Fruit fly (Drosophila melanogaster) whole organism, embryonic: Measurements from ENCODE around the gene Vm26Ab.

Experiments used
- Adf1 ChIP-seq: fragments of 200-800 bp; sonication (Bioruptor generic); IDR thresholded peaks from 2 replicates; pipeline ENCODE4 v1.3.6; 2022; ENCODE audit warnings: missing biosample characterization, missing genetic modification characterization
- CG10147 ChIP-seq: fragments of 200-800 bp; sonication (Bioruptor generic); optimal IDR thresholded peaks from 2 replicates; lab custom pipeline; 2019; ENCODE audit warnings: missing biosample characterization, mild to moderate bottlenecking, missing genetic modification characterization, moderate library complexity
- CG10267 ChIP-seq: fragments of 200-800 bp; sonication (Bioruptor generic); optimal IDR thresholded peaks from 2 replicates; lab custom pipeline; 2018; ENCODE audit warnings: missing biosample characterization, mild to moderate bottlenecking, missing genetic modification characterization, moderate library complexity
- CG10654 ChIP-seq: fragments of 200-800 bp; sonication (Bioruptor generic); optimal IDR thresholded peaks from 2 replicates; lab custom pipeline; 2016; ENCODE audit warnings: missing biosample characterization, missing genetic modification characterization
- CG12155 ChIP-seq: fragments of 200-800 bp; sonication (Bioruptor generic); optimal IDR thresholded peaks from 3 replicates; lab custom pipeline; 2016; ENCODE audit warnings: missing biosample characterization, missing genetic modification characterization
- CG12219 ChIP-seq: fragments of 200-800 bp; sonication (Bioruptor generic); optimal IDR thresholded peaks from 3 replicates; lab custom pipeline; 2018; ENCODE audit warnings: missing biosample characterization, mild to moderate bottlenecking, missing genetic modification characterization
- CG13123 ChIP-seq: fragments of 200-800 bp; sonication (Bioruptor generic); optimal IDR thresholded peaks from 2 replicates; lab custom pipeline; 2016; ENCODE audit warnings: missing biosample characterization, missing genetic modification characterization
- CG16815 ChIP-seq: fragments of 200-800 bp; sonication (Bioruptor generic); optimal IDR thresholded peaks from 3 replicates; lab custom pipeline; 2017; ENCODE audit warnings: missing biosample characterization, mild to moderate bottlenecking, missing genetic modification characterization
- CG17612 ChIP-seq: fragments of 200-800 bp; sonication (Bioruptor generic); IDR thresholded peaks from 2 replicates; pipeline ENCODE4 v1.3.6; 2022; ENCODE audit warnings: missing biosample characterization, missing genetic modification characterization
- CG18011 ChIP-seq: fragments of 200-800 bp; sonication (Bioruptor generic); optimal IDR thresholded peaks from 2 replicates; lab custom pipeline; 2017; ENCODE audit warnings: missing biosample characterization, missing genetic modification characterization, mild to moderate bottlenecking, moderate library complexity, missing genotype
- CG2129 ChIP-seq: fragments of 200-800 bp; sonication (Bioruptor generic); IDR thresholded peaks from 2 replicates; pipeline ENCODE4 v1.3.6; 2022; ENCODE audit warnings: missing biosample characterization, missing genetic modification characterization; ENCODE audit not compliant: partially characterized antibody
- CG33557 ChIP-seq: fragments of 200-800 bp; sonication (Bioruptor generic); optimal IDR thresholded peaks from 2 replicates; lab custom pipeline; 2019; ENCODE audit warnings: missing biosample characterization, mild to moderate bottlenecking, missing genetic modification characterization, moderate library complexity
- CG3407 ChIP-seq: fragments of 200-800 bp; sonication (Bioruptor generic); optimal IDR thresholded peaks from 2 replicates; lab custom pipeline; 2018; ENCODE audit warnings: missing biosample characterization, mild to moderate bottlenecking, missing genetic modification characterization
- CG3838 ChIP-seq: fragments of 200-800 bp; sonication (Bioruptor generic); optimal IDR thresholded peaks from 3 replicates; lab custom pipeline; 2016; ENCODE audit warnings: missing biosample characterization, missing genetic modification characterization
- CG4404 ChIP-seq: fragments of 200-800 bp; sonication (Bioruptor generic); IDR thresholded peaks from 2 replicates; pipeline ENCODE4 v1.3.6; 2022; ENCODE audit warnings: missing biosample characterization, missing genetic modification characterization
- CG6175 ChIP-seq: fragments of 200-800 bp; sonication (Bioruptor generic); IDR thresholded peaks from 3 replicates; pipeline ENCODE4 v1.3.6; 2022; ENCODE audit warnings: missing biosample characterization, missing genetic modification characterization
- CG6683 ChIP-seq: fragments of 200-800 bp; sonication (Bioruptor generic); optimal IDR thresholded peaks from 2 replicates; lab custom pipeline; 2017; ENCODE audit warnings: missing biosample characterization, mild to moderate bottlenecking, missing genetic modification characterization, missing genetic modification reagents
- CTCF ChIP-seq: fragments of 200-800 bp; sonication (Bioruptor generic); optimal IDR thresholded peaks from 2 replicates; lab custom pipeline; 2017; ENCODE audit warnings: missing biosample characterization, mild to moderate bottlenecking, missing genetic modification characterization, moderate library complexity
- Dbx ChIP-seq: fragments of 200-800 bp; sonication (Bioruptor generic); IDR thresholded peaks from 3 replicates; pipeline ENCODE4 v1.3.6; 2022; ENCODE audit warnings: missing biosample characterization, missing genetic modification characterization
- E2f2 ChIP-seq: fragments of 200-800 bp; sonication (Bioruptor generic); IDR thresholded peaks from 2 replicates; pipeline ENCODE4 v1.3.6; 2022; ENCODE audit warnings: missing biosample characterization, missing genetic modification characterization
- Gug ChIP-seq: fragments of 200-800 bp; sonication (Bioruptor generic); IDR thresholded peaks from 4 replicates; pipeline ENCODE4 v1.3.6; 2022; ENCODE audit warnings: missing biosample characterization, missing genetic modification characterization
- Hmx ChIP-seq: fragments of 200-800 bp; sonication (Bioruptor generic); optimal IDR thresholded peaks from 2 replicates; lab custom pipeline; 2016; ENCODE audit warnings: missing biosample characterization, missing genetic modification characterization
- Hr3 ChIP-seq: fragments of 200-800 bp; sonication (Bioruptor generic); optimal IDR thresholded peaks from 3 replicates; lab custom pipeline; 2016; ENCODE audit warnings: missing biosample characterization, missing genetic modification characterization
- MTF-1 ChIP-seq: fragments of 200-800 bp; sonication (Bioruptor generic); optimal IDR thresholded peaks from 2 replicates; lab custom pipeline; 2018; ENCODE audit warnings: missing biosample characterization, mild to moderate bottlenecking, missing genetic modification characterization, borderline replicate concordance
- Nf-YB ChIP-seq: fragments of 200-800 bp; sonication (Bioruptor generic); optimal IDR thresholded peaks from 3 replicates; lab custom pipeline; 2019; ENCODE audit warnings: missing biosample characterization, mild to moderate bottlenecking, missing genetic modification characterization, moderate library complexity
- Oaz ChIP-seq: fragments of 200-800 bp; sonication (Bioruptor generic); IDR thresholded peaks from 2 replicates; pipeline ENCODE4 v1.3.6; 2022; ENCODE audit warnings: missing biosample characterization, missing genetic modification characterization
- Optix ChIP-seq: fragments of 200-800 bp; sonication (Bioruptor generic); IDR thresholded peaks from 3 replicates; pipeline ENCODE4 v1.3.6; 2022; ENCODE audit warnings: missing biosample characterization, missing genetic modification characterization
- Ssrp ChIP-seq: fragments of 200-800 bp; sonication (Bioruptor generic); optimal IDR thresholded peaks from 2 replicates; lab custom pipeline; 2018; ENCODE audit warnings: missing biosample characterization, mild to moderate bottlenecking, missing genetic modification characterization, moderate library complexity
- TFAM ChIP-seq: fragments of 200-800 bp; sonication (Bioruptor generic); optimal IDR thresholded peaks from 2 replicates; lab custom pipeline; 2017; ENCODE audit warnings: missing biosample characterization, missing genetic modification characterization, inconsistent platforms
- Vsx1 ChIP-seq: fragments of 200-800 bp; sonication (Bioruptor generic); optimal IDR thresholded peaks from 2 replicates; lab custom pipeline; 2017; ENCODE audit warnings: missing biosample characterization, mild to moderate bottlenecking, missing genetic modification characterization, missing genetic modification reagents
- abd-A ChIP-seq: fragments of 200-800 bp; sonication (Bioruptor generic); optimal IDR thresholded peaks from 3 replicates; lab custom pipeline; 2019; ENCODE audit warnings: missing biosample characterization, mild to moderate bottlenecking, missing genetic modification characterization, moderate library complexity
- cad ChIP-seq: fragments of >200 bp; optimal IDR thresholded peaks from 2 replicates; lab custom pipeline; 2017; ENCODE audit warnings: missing biosample characterization, missing genetic modification characterization
- cas ChIP-seq: fragments of 200-800 bp; sonication (Bioruptor generic); IDR thresholded peaks from 2 replicates; pipeline ENCODE4 v1.3.6; 2022; ENCODE audit warnings: missing biosample characterization, missing genetic modification characterization
- cato ChIP-seq: fragments of 200-800 bp; sonication (Bioruptor generic); optimal IDR thresholded peaks from 2 replicates; lab custom pipeline; 2016; ENCODE audit warnings: missing biosample characterization, missing genetic modification characterization, borderline replicate concordance
- chif ChIP-seq, 2 experiments: fragments of 200-800 bp; sonication (Bioruptor generic); optimal IDR thresholded peaks; 3 replicates each; lab custom pipeline; 2016; ENCODE audit warnings: missing biosample characterization in 2 of 2, missing genetic modification characterization in 2 of 2
- chn ChIP-seq: fragments of 200-800 bp; sonication (Bioruptor generic); optimal IDR thresholded peaks from 2 replicates; lab custom pipeline; 2016; ENCODE audit warnings: missing biosample characterization, missing genetic modification characterization
- ci ChIP-seq: fragments of 200-800 bp; sonication (Bioruptor generic); IDR thresholded peaks from 3 replicates; pipeline ENCODE4 v1.3.6; 2022; ENCODE audit warnings: missing biosample characterization, missing genetic modification characterization
- dm ChIP-seq: fragments of 200-800 bp; sonication (Bioruptor generic); optimal IDR thresholded peaks from 3 replicates; lab custom pipeline; 2016; ENCODE audit warnings: missing biosample characterization, missing genetic modification characterization
- klu ChIP-seq: fragments of 200-800 bp; sonication (Bioruptor generic); IDR thresholded peaks from 2 replicates; pipeline ENCODE4 v1.3.6; 2022; ENCODE audit warnings: missing biosample characterization, missing genetic modification characterization
- lilli ChIP-seq: fragments of 200-800 bp; sonication (Bioruptor generic); optimal IDR thresholded peaks from 3 replicates; lab custom pipeline; 2016; ENCODE audit warnings: missing biosample characterization, missing genetic modification characterization
- luna ChIP-seq: fragments of 200-800 bp; sonication (Bioruptor generic); optimal IDR thresholded peaks from 2 replicates; lab custom pipeline; 2016; ENCODE audit warnings: missing biosample characterization, missing genetic modification characterization
- mam ChIP-seq: fragments of 200-800 bp; sonication (Bioruptor generic); optimal IDR thresholded peaks from 3 replicates; lab custom pipeline; 2016; ENCODE audit warnings: missing biosample characterization, missing genetic modification characterization
- mirr ChIP-seq: fragments of 200-800 bp; sonication (Bioruptor generic); optimal IDR thresholded peaks from 3 replicates; lab custom pipeline; 2018; ENCODE audit warnings: missing biosample characterization, mild to moderate bottlenecking, missing genetic modification characterization
- pan ChIP-seq, 4 experiments: fragments of >200 bp in 3 of 4; fragments of 200-800 bp in 1 of 4; sonication (Bioruptor generic) in 1 of 4; optimal IDR thresholded peaks in 3 of 4; IDR thresholded peaks in 1 of 4; 2 replicates each; pipeline versions ENCODE4 v1.3.6 to Lab custom; 2017 to 2022; ENCODE audit warnings: missing biosample characterization in 2 of 4, missing genetic modification characterization in 2 of 4, mixed read lengths in 1 of 4
- row ChIP-seq: fragments of 200-800 bp; sonication (Bioruptor generic); IDR thresholded peaks from 3 replicates; pipeline ENCODE4 v1.3.6; 2022; ENCODE audit warnings: missing biosample characterization, missing genetic modification characterization
- slp2 ChIP-seq: fragments of 200-800 bp; sonication (Bioruptor generic); optimal IDR thresholded peaks from 2 replicates; lab custom pipeline; 2016; ENCODE audit warnings: missing biosample characterization, missing genetic modification characterization
- sqz ChIP-seq: fragments of 200-800 bp; sonication (Bioruptor generic); optimal IDR thresholded peaks from 3 replicates; lab custom pipeline; 2018; ENCODE audit warnings: missing biosample characterization, mild to moderate bottlenecking, missing genetic modification characterization
- sr ChIP-seq: fragments of 200-800 bp; sonication (Bioruptor generic); IDR thresholded peaks from 3 replicates; pipeline ENCODE4 v1.3.6; 2022; ENCODE audit warnings: missing biosample characterization, missing genetic modification characterization
- tx ChIP-seq: fragments of 200-800 bp; sonication (Bioruptor generic); optimal IDR thresholded peaks from 2 replicates; lab custom pipeline; 2016; ENCODE audit warnings: missing biosample characterization, missing genetic modification characterization
- vfl ChIP-seq: fragments of 200-800 bp; sonication (Bioruptor generic); optimal IDR thresholded peaks from 2 replicates; lab custom pipeline; 2016; ENCODE audit warnings: missing biosample characterization, missing genetic modification characterization
- wor ChIP-seq: fragments of 200-800 bp; sonication (Bioruptor generic); IDR thresholded peaks from 2 replicates; pipeline ENCODE4 v1.3.6; 2022; ENCODE audit warnings: missing biosample characterization, missing genetic modification characterization
- zen2 ChIP-seq: fragments of 200-800 bp; sonication (Bioruptor generic); IDR thresholded peaks from 3 replicates; pipeline ENCODE4 v1.3.6; 2022; ENCODE audit warnings: missing biosample characterization, missing genetic modification characterization; ENCODE audit not compliant: partially characterized antibody

Vm26Ab gene

DNA sequence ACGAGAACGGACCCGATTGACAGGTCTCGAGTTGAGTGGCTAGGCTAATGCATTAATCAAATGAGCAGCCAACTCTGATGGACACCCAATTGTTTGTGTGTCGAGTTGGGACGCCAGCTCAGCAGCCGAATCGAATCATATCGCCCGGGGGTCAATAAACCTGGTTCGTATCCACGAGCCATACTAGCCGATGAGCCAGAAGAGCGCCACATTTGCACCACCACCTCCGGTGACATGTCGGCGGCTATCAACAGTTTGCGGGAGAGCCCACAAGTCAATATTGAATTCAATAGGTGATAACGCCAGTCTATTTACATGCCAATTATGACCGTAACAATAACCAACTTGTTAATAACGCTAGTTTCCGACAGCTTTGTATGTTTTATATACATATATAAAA lies 17.3 kb downstream of the Vm26Ab start (continued):
- TF ChIP-seq CG18011 (GFP tag; lab: Kevin White, UChicago): peak; percentile 2
- TF ChIP-seq mam: no peak
- TF ChIP-seq zen2 (GFP tag; lab: Robert Waterston, UW): no peak
- no peak for TF ChIP-seq Ssrp (tag; lab: Kevin White, UChicago)
- TF ChIP-seq CG17612 (GFP tag; lab: Robert Waterston, UW): no peak
- TF ChIP-seq Dbx: peak; percentile 49; the same call in 1 of the 3 replicates
- TF ChIP-seq luna (GFP tag; lab: Kevin White, UChicago): no peak
- peak; percentile 34 for TF ChIP-seq CG12219 (GFP tag; lab: Kevin White, UChicago)
- TF ChIP-seq TFAM (GFP tag; lab: Kevin White, UChicago): no peak
- peak; percentile 76 for TF ChIP-seq CG3407 (GFP tag; lab: Kevin White, UChicago)
- TF ChIP-seq CG13123 (GFP tag; lab: Kevin White, UChicago): peak; percentile 58
- TF ChIP-seq Vsx1 (GFP tag; lab: Kevin White, UChicago): peak; percentile 86
- peak; percentile 73; the same call in 2 of the 3 replicates for TF ChIP-seq ci (GFP tag; lab: Robert Waterston, UW)
- no peak for TF ChIP-seq CG4404 (GFP tag; lab: Robert Waterston, UW)
- TF ChIP-seq CG33557 (GFP tag; lab: Kevin White, UChicago): peak; percentile 61
- peak; percentile 87 for TF ChIP-seq MTF-1 (GFP tag; lab: Kevin White, UChicago)
- TF ChIP-seq cato (GFP tag; lab: Kevin White, UChicago): no peak
- TF ChIP-seq sqz (GFP tag; lab: Kevin White, UChicago): peak; percentile 17
- TF ChIP-seq CTCF (GFP tag; lab: Kevin White, UChicago): no peak
- no peak for TF ChIP-seq row (GFP tag; lab: Robert Waterston, UW)
- no peak for TF ChIP-seq cas
- TF ChIP-seq CG16815 (GFP tag; lab: Kevin White, UChicago): no peak
- no peak for TF ChIP-seq slp2 (GFP tag; lab: Kevin White, UChicago)
- TF ChIP-seq CG10147 (GFP tag; lab: Kevin White, UChicago): peak; percentile 41
- no peak for TF ChIP-seq tx (GFP tag; lab: Kevin White, UChicago)
- no peak for TF ChIP-seq chif (GFP tag; optimal IDR thresholded peaks at IDR 0.05; lab: Kevin White, UChicago)
- TF ChIP-seq Gug (GFP tag; lab: Robert Waterston, UW): no peak
- 0 out of 3 replicates have a peak, but pooled peaks have one; percentile 22 for TF ChIP-seq Optix (GFP tag; lab: Robert Waterston, UW)
- TF ChIP-seq mirr: peak; percentile 66
- TF ChIP-seq Hr3 (GFP tag; lab: Kevin White, UChicago): no peak
- peak; percentile 39 for TF ChIP-seq CG6683 (GFP tag; lab: Kevin White, UChicago)
- peak; percentile 17 for TF ChIP-seq CG10267 (tag; lab: Kevin White, UChicago)
- TF ChIP-seq Nf-YB (GFP tag; lab: Kevin White, UChicago): peak; percentile 31
- TF ChIP-seq klu (GFP tag; lab: Robert Waterston, UW): no peak
- peak; percentile 68 for TF ChIP-seq abd-A
- peak; percentile 59; the same call in 1 of the 3 replicates for TF ChIP-seq CG6175 (GFP tag; lab: Robert Waterston, UW)
- TF ChIP-seq Adf1 (GFP tag; lab: Robert Waterston, UW): 0 out of 2 replicates have a peak, but pooled peaks have one; percentile 15
- TF ChIP-seq dm: no peak
- no peak for TF ChIP-seq CG2129 (GFP tag; lab: Robert Waterston, UW)
- TF ChIP-seq chn (GFP tag; lab: Kevin White, UChicago): no peak
- no peak for TF ChIP-seq wor (GFP tag; lab: Robert Waterston, UW)
- no peak for TF ChIP-seq cad (GFP tag; lab: Kevin White, UChicago)
- TF ChIP-seq E2f2: no peak
- TF ChIP-seq lilli (GFP tag; lab: Kevin White, UChicago): no peak
- TF ChIP-seq Oaz: no peak
- TF ChIP-seq vfl (GFP tag; lab: Kevin White, UChicago): no peak
- peak; percentile 49; the same call in 2 of the 3 replicates for TF ChIP-seq sr (GFP tag; lab: Robert Waterston, UW)
- peak; percentile 47 for TF ChIP-seq CG10654 (GFP tag; lab: Kevin White, UChicago)
- TF ChIP-seq pan (optimal IDR thresholded peaks at IDR 0.05; lab: Kevin White, UChicago): no peak
- peak in 1 of 2 experiments; percentile 57 for TF ChIP-seq pan (GFP tag; optimal IDR thresholded peaks at IDR 0.05 in 1 of 2, IDR thresholded peaks at IDR 0.05 in 1 of 2)
- TF ChIP-seq CG12155 (GFP tag; lab: Kevin White, UChicago): no peak
- no peak for TF ChIP-seq CG3838 (GFP tag; lab: Kevin White, UChicago)
- no peak for TF ChIP-seq Hmx (GFP tag; lab: Kevin White, UChicago)
